Worm (Caenorhabditis elegans) whole organism, early embryonic: ENCODE data around the gene clec-132.

ENCODE experiments used
- B0310.2 ChIP-seq: sonication (generic microtip); optimal IDR thresholded peaks from 2 replicates; lab custom pipeline; 2016; ENCODE audit warnings: mild to moderate bottlenecking, missing genetic modification characterization, missing compliant biosample characterization
- F13C5.2 ChIP-seq: sonication (generic microtip); optimal IDR thresholded peaks from 2 replicates; lab custom pipeline; 2017; ENCODE audit warnings: mild to moderate bottlenecking, missing genetic modification characterization, inconsistent platforms, missing compliant biosample characterization
- aly-1 ChIP-seq: sonication (generic microtip); optimal IDR thresholded peaks from 2 replicates; lab custom pipeline; 2016; ENCODE audit warnings: missing genetic modification characterization, missing compliant biosample characterization
- ama-1 ChIP-seq: fragments of 150-350 bp; optimal IDR thresholded peaks from 2 replicates; lab custom pipeline; 2014
- ceh-13 ChIP-seq: fragments of 200-800 bp; sonication (Bioruptor generic); optimal IDR thresholded peaks from 2 replicates; lab custom pipeline; 2018; ENCODE audit warnings: mild to moderate bottlenecking, missing genetic modification characterization, missing compliant biosample characterization
- ceh-36 ChIP-seq: sonication (generic microtip); optimal IDR thresholded peaks from 2 replicates; lab custom pipeline; 2016; ENCODE audit warnings: missing genetic modification characterization, inconsistent platforms, missing compliant biosample characterization
- ets-7 ChIP-seq: sonication (generic microtip); optimal IDR thresholded peaks from 2 replicates; lab custom pipeline; 2016; ENCODE audit warnings: missing genotype, missing genetic modification characterization, missing compliant biosample characterization
- flt-1 ChIP-seq: fragments of 200-800 bp; sonication (Bioruptor generic); IDR thresholded peaks from 2 replicates; pipeline ENCODE4 v1.3.6; 2022; ENCODE audit warnings: missing genetic modification characterization, missing compliant biosample characterization
- hmbx-1 ChIP-seq: sonication (generic microtip); optimal IDR thresholded peaks from 2 replicates; lab custom pipeline; 2016; ENCODE audit warnings: mild to moderate bottlenecking, missing genetic modification characterization, missing compliant biosample characterization
- hmg-4 ChIP-seq: fragments of 200-800 bp; sonication (Bioruptor generic); optimal IDR thresholded peaks from 2 replicates; lab custom pipeline; 2018; ENCODE audit warnings: mild to moderate bottlenecking, missing genetic modification characterization, missing compliant biosample characterization
- hnd-1 ChIP-seq: sonication (generic microtip); optimal IDR thresholded peaks from 2 replicates; lab custom pipeline; 2016; ENCODE audit warnings: missing genetic modification characterization, missing compliant biosample characterization
- pes-1 ChIP-seq: fragments of 200-800 bp; sonication (Bioruptor generic); IDR thresholded peaks from 2 replicates; pipeline ENCODE4 v1.3.6; 2022; ENCODE audit warnings: missing genetic modification reagents, missing genetic modification characterization, missing compliant biosample characterization
- scrt-1 ChIP-seq: fragments of 200-800 bp; sonication (Bioruptor generic); IDR thresholded peaks from 2 replicates; pipeline ENCODE4 v1.3.6; 2022; ENCODE audit warnings: missing genetic modification characterization, missing compliant biosample characterization
- sea-1 ChIP-seq: fragments of 200-800 bp; sonication (Bioruptor generic); conservative IDR thresholded peaks from 2 replicates; pipeline ENCODE4 v1.3.6; 2022; ENCODE audit warnings: missing genetic modification characterization, missing compliant biosample characterization
- tbx-11 ChIP-seq: fragments of 200-800 bp; sonication (Bioruptor generic); IDR thresholded peaks from 2 replicates; pipeline ENCODE4 v1.3.6; 2022; ENCODE audit warnings: missing genetic modification characterization, missing compliant biosample characterization
- tbx-37 ChIP-seq: fragments of 200-800 bp; sonication (Bioruptor generic); conservative IDR thresholded peaks from 2 replicates; pipeline ENCODE4 v1.3.6; 2022; ENCODE audit warnings: missing genetic modification reagents, missing genetic modification characterization, missing compliant biosample characterization
- tra-4 ChIP-seq: sonication (generic microtip); optimal IDR thresholded peaks from 2 replicates; lab custom pipeline; 2017; ENCODE audit warnings: missing genetic modification characterization, missing compliant biosample characterization

The clec-132 gene

DNA sequence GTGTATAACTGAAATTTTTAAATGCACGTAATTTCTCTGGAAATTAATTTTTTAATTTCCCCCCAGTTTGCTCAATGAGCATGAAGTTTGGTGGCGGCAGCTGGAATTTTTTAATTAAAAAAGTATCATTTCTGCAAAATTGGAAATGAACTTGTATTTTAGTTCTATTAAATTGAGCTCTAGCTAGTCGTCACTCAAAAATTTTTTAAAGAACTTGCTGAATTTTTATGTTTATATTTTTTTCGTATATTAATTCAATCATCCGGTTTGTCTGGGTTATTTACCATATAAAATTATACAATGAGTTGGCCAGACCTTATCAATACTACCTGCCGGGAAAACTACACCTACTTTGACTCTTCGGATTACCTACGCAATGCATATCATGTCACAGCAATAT lies 4.9 kb downstream of the clec-132 start, which contains the start of gene srh-59:
Gene srh-59, plus strand, starts transcription at position 301 of the 400 bp plus-strand sequence.
- TF ChIP-seq aly-1 (tag; lab: Kevin White, UChicago) (no peak), flt-1 (GFP tag; lab: Robert Waterston, UW) (no peak)

DNA sequence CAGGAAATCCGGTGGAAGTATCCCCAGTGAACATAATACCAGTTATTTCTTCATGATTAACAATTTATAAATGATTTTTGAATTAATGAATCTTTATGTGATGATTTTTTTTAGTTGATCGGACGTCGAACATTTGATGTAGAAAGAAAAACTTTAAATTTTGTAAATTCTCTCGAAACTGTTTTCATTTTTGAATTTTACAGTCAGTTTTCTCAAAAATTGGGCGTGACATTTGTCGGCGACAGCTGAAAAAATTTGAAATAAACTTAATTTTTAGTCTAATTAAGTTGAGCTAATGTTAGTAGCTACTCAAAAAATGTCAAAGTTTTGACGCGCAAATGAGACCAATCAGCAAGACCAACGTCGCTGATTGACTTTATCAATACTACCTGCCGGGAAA lies 6.6 kb downstream of the clec-132 start, which contains the start of gene srh-60:
Gene srh-60, plus strand, starts transcription at position 301 of the 400 bp plus-strand sequence.
- TF ChIP-seq ceh-36 (tag; lab: Kevin White, UChicago) (no peak), scrt-1 (GFP tag; lab: Robert Waterston, UW) (no peak), flt-1 (GFP tag; lab: Robert Waterston, UW) (no peak), sea-1 (no peak), tra-4 (no peak), ama-1 (no peak), aly-1 (tag; lab: Kevin White, UChicago) (no peak), ceh-13 (GFP tag; lab: Kevin White, UChicago) (no peak), ets-7 (tag; lab: Kevin White, UChicago) (no peak), hmg-4 (GFP tag; lab: Kevin White, UChicago) (no peak)

- no peak for TF ChIP-seq ceh-13 (GFP tag; lab: Kevin White, UChicago)
- no peak for TF ChIP-seq B0310.2
- TF ChIP-seq ama-1, result no peak
- TF ChIP-seq tbx-11 (GFP tag; lab: Robert Waterston, UW), result no peak
- TF ChIP-seq sea-1, result no peak
- TF ChIP-seq hnd-1 (tag; lab: Kevin White, UChicago), result no peak
- TF ChIP-seq tra-4, result no peak
- no peak for TF ChIP-seq pes-1 (GFP tag; lab: Robert Waterston, UW)
- no peak for TF ChIP-seq tbx-37 (GFP tag; lab: Robert Waterston, UW)
- no peak for TF ChIP-seq ets-7 (tag; lab: Kevin White, UChicago)
- TF ChIP-seq hmg-4 (GFP tag; lab: Kevin White, UChicago), result no peak
These were observed 18.5 kb downstream of the clec-132 start, which contains the start of gene Y49F6A.12 for ce11 chrII:3595339-3595738. TSS of gene Y49F6A.12 (plus strand) at chrII:3595639.

ce11 chrII:3598721-3599120 lies 21.9 kb downstream of the clec-132 start, which contains the start of gene Y49F6A.11:
TSS of gene Y49F6A.11 (minus strand) at chrII:3598821.
- TF ChIP-seq aly-1 (tag; lab: Kevin White, UChicago), result no peak
- TF ChIP-seq ceh-13 (GFP tag; lab: Kevin White, UChicago), result no peak
- no peak for TF ChIP-seq B0310.2
- TF ChIP-seq F13C5.2 (tag; lab: Kevin White, UChicago), result no peak
- no peak for TF ChIP-seq tbx-37 (GFP tag; lab: Robert Waterston, UW)

ce11 chrII:3604578-3604977 lies 27.7 kb downstream of the clec-132 start:
- TF ChIP-seq hnd-1 (tag; lab: Kevin White, UChicago) (no peak), tra-4 (no peak), tbx-11 (GFP tag; lab: Robert Waterston, UW) (no peak), tbx-37 (GFP tag; lab: Robert Waterston, UW) (no peak), aly-1 (tag; lab: Kevin White, UChicago) (no peak), F13C5.2 (tag; lab: Kevin White, UChicago) (no peak), flt-1 (GFP tag; lab: Robert Waterston, UW) (no peak)

DNA sequence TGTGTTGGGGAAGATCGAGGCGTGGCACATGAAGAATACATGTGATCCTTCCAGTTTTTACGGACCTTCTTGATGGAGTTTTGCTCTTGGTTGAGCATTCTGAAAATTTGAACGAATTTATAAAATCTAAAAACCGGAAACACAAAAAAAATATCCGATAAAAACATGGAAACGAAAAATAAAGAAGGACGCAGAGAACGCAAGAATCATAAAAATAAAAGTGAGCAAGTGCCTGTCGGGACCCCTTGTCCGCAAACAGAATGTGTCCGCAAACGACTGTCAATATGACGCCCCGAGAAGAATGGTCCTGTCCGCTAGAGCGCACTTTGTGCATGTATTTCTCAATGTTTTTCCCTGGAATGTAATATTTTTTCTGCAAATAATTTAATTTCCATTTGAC lies 32.9 kb downstream of the clec-132 start, which contains the start of gene Y49F6A.5:
Gene Y49F6A.5, minus strand, starts transcription at position 101 of the 400 bp plus-strand sequence.
- TF ChIP-seq hmbx-1 (tag; lab: Kevin White, UChicago), result no peak
- no peak for TF ChIP-seq scrt-1 (GFP tag; lab: Robert Waterston, UW)
- no peak for TF ChIP-seq ceh-36 (tag; lab: Kevin White, UChicago)
- TF ChIP-seq ceh-13 (GFP tag; lab: Kevin White, UChicago), result no peak

DNA sequence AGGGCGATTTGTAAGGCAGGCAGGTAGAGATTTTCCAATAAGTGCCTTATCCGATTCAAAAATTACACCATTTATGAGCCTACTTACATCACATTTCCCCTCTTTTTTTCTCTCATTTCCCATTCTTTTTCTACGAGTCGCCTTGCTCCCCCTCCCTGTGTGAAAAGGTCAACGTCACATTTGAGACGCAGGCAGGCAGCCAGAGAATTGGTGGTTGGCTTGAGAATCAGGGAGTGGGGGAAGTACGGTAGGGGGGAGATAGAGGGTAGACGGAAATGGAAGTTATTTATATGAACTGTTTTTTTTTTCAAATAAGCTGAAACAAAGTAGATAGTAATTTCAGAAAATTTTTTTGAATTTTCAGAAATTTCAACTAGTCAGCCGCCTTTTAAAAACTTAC lies 39.8 kb downstream of the clec-132 start:
- TF ChIP-seq F13C5.2 (tag; lab: Kevin White, UChicago) (no peak), hmg-4 (GFP tag; lab: Kevin White, UChicago) (no peak), ceh-36 (tag; lab: Kevin White, UChicago) (no peak), aly-1 (tag; lab: Kevin White, UChicago) (no peak), hnd-1 (tag; lab: Kevin White, UChicago) (no peak), flt-1 (GFP tag; lab: Robert Waterston, UW) (no peak), tra-4 (no peak), ceh-13 (GFP tag; lab: Kevin White, UChicago) (no peak), ama-1 (no peak), B0310.2 (no peak), tbx-11 (GFP tag; lab: Robert Waterston, UW) (no peak), pes-1 (GFP tag; lab: Robert Waterston, UW) (no peak), sea-1 (no peak), hmbx-1 (tag; lab: Kevin White, UChicago) (no peak), tbx-37 (GFP tag; lab: Robert Waterston, UW) (no peak), ets-7 (tag; lab: Kevin White, UChicago) (no peak), scrt-1 (GFP tag; lab: Robert Waterston, UW) (no peak)

DNA sequence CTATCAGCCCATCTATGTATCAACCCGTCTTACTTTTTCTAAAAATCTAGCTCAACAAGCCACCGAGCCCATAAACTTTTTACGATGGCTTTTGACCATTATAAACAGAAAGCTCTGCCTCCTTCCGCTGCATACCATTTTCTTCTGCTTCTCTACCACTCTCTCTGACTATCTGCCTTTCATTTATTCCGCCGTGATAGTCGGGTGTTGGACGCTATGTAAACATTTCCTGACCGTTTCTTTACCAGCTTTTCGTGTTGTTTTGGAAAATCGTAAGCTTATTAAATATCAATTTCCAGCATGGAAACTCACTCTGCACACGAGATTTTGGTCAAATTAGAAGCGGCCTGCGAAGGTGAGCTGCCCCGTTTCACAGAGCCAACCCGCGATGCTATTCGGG lies 40.7 kb downstream of the clec-132 start, which contains the start of gene F40E12.1:
Gene F40E12.1, plus strand, starts transcription at position 301 of the 400 bp plus-strand sequence.
- no peak for TF ChIP-seq B0310.2

- TF ChIP-seq ceh-13 (GFP tag; lab: Kevin White, UChicago) (no peak), ets-7 (tag; lab: Kevin White, UChicago) (no peak), flt-1 (GFP tag; lab: Robert Waterston, UW) (no peak)
These were observed 44.0 kb downstream of the clec-132 start for ce11 chrII:3620862-3621261.
